Worm (Caenorhabditis elegans) whole organism, L4/young adult: Measurements from ENCODE around the gene F59A1.6.

ENCODE experiments used
- W03F9.2 ChIP-seq: fragments of 150-350 bp; optimal IDR thresholded peaks from 2 replicates; lab custom pipeline; 2014; ENCODE audit warnings: missing biosample characterization, missing genetic modification characterization
- dao-5 ChIP-seq: sonication (generic microtip); optimal IDR thresholded peaks from 2 replicates; lab custom pipeline; 2016; ENCODE audit warnings: missing genotype, missing genetic modification characterization, moderate library complexity, missing compliant biosample characterization

- TF ChIP-seq dao-5 (tag; lab: Kevin White, UChicago): no peak
- TF ChIP-seq W03F9.2 (tag; lab: Kevin White, UChicago): no peak
Observed at ce11 chrV:17732516-17732915, 47.6 kb downstream of the F59A1.6 start, which contains the start of gene twk-42.
